Fruit fly (Drosophila melanogaster) whole organism, larva: Measurements from ENCODE around the gene eyg.

ENCODE experiments used
- noc ChIP-seq: fragments of 200-800 bp; sonication (Bioruptor generic); optimal IDR thresholded peaks from 3 replicates; lab custom pipeline; 2019; ENCODE audit warnings: missing biosample characterization, mild to moderate bottlenecking, missing genetic modification characterization, moderate library complexity

eyg gene

dm6 chr3L:12468016-12468415 lies at the start of gene eyg:
eyg (minus strand) TSS chr3L:12468021.
- TF ChIP-seq noc (tag; lab: Kevin White, UChicago) = no peak

dm6 chr3L:12515691-12516455 lies 48.1 kb upstream of the eyg start:
- TF ChIP-seq noc (tag; lab: Kevin White, UChicago) = no peak

dm6 chr3L:12514762-12515215 lies 47.0 kb upstream of the eyg start, which contains the start of the genes sti and tral:
sti (minus strand) TSS chr3L:12514815.
tral (plus strand) TSS chr3L:12515059.
- TF ChIP-seq noc (tag; lab: Kevin White, UChicago) = peak; percentile 78

dm6 chr3L:12507571-12507970 lies 39.8 kb upstream of the eyg start, which contains the start of gene CG10654:
CG10654 (minus strand) TSS chr3L:12507840.
- no peak for TF ChIP-seq noc (tag; lab: Kevin White, UChicago)

- TF ChIP-seq noc (tag; lab: Kevin White, UChicago) = peak; percentile 20
These were observed 39.2 kb upstream of the eyg start for dm6 chr3L:12506963-12507552.

dm6 chr3L:12505990-12506389 lies 38.2 kb upstream of the eyg start:
- no peak for TF ChIP-seq noc (tag; lab: Kevin White, UChicago)

dm6 chr3L:12503865-12504650 lies 36.2 kb upstream of the eyg start, which contains the start of the genes CG10646 and vih:
CG10646 (minus strand) TSS chr3L:12503894.
vih (plus strand) TSS chr3L:12504292.
- no peak for TF ChIP-seq noc (tag; lab: Kevin White, UChicago)

- no peak for TF ChIP-seq noc (tag; lab: Kevin White, UChicago)
These were observed 33.4 kb upstream of the eyg start, which contains the start of the genes CG10638 and CG10681 for dm6 chr3L:12501249-12501648. CG10638 (minus strand) TSS chr3L:12501311. CG10681 (plus strand) TSS chr3L:12501513.

dm6 chr3L:12496428-12497344 lies 28.9 kb upstream of the eyg start, which contains the start of gene CG10657:
CG10657 (minus strand) TSS chr3L:12497216.
- no peak for TF ChIP-seq noc (tag; lab: Kevin White, UChicago)

dm6 chr3L:12495312-12495725 lies 27.5 kb upstream of the eyg start:
- TF ChIP-seq noc (tag; lab: Kevin White, UChicago) = peak; percentile 2

- TF ChIP-seq noc (tag; lab: Kevin White, UChicago) = no peak
These were observed 26.5 kb upstream of the eyg start for dm6 chr3L:12494273-12494672.

- peak; percentile 84 for TF ChIP-seq noc (tag; lab: Kevin White, UChicago)
These were observed 22.7 kb upstream of the eyg start, which contains the start of gene CG10660 for dm6 chr3L:12490418-12491035. CG10660 (minus strand) TSS chr3L:12490676.

- no peak for TF ChIP-seq noc (tag; lab: Kevin White, UChicago)
These were observed 22.1 kb upstream of the eyg start for dm6 chr3L:12489952-12490351.

- no peak for TF ChIP-seq noc (tag; lab: Kevin White, UChicago)
These were observed 18.4 kb upstream of the eyg start for dm6 chr3L:12486175-12486574.
